Fruit fly (Drosophila melanogaster): ENCODE results near the gene raw.
A peak's percentile ranks its signal among the peaks of the same experiment; 100 is the strongest.

Gene raw

dm6 chr2L:8700870-8701616 is 39.4 kb downstream of the raw start:
- TF ChIP-seq noc (tag; optimal IDR thresholded peaks at IDR 0.05) = no peak

dm6 chr2L:8699895-8700314 is 40.6 kb downstream of the raw start:
- peak; percentile 89 for TF ChIP-seq noc (tag; optimal IDR thresholded peaks at IDR 0.05)

- peak; percentile 71 for TF ChIP-seq noc (tag; optimal IDR thresholded peaks at IDR 0.05)
Observed at dm6 chr2L:8697915-8698627, 42.4 kb downstream of the raw start.

dm6 chr2L:8694250-8694704 is 46.2 kb downstream of the raw start:
- peak; percentile 61 for TF ChIP-seq noc (tag; optimal IDR thresholded peaks at IDR 0.05)

- TF ChIP-seq noc (tag; optimal IDR thresholded peaks at IDR 0.05) = peak; percentile 76
Observed at dm6 chr2L:8692426-8693180, 47.9 kb downstream of the raw start.

- TF ChIP-seq noc (tag; optimal IDR thresholded peaks at IDR 0.05) = peak; percentile 91
Observed at dm6 chr2L:8691292-8691975, 49.0 kb downstream of the raw start.

dm6 chr2L:8690913-8691291 is 49.6 kb downstream of the raw start:
- TF ChIP-seq noc (tag; optimal IDR thresholded peaks at IDR 0.05) = no peak

dm6 chr2L:8690382-8690781 is 50.1 kb downstream of the raw start:
- no peak for TF ChIP-seq noc (tag; optimal IDR thresholded peaks at IDR 0.05)

dm6 chr2L:8689853-8690252 is 50.6 kb downstream of the raw start:
- no peak for TF ChIP-seq noc (tag; optimal IDR thresholded peaks at IDR 0.05)

- no peak for TF ChIP-seq noc (tag; optimal IDR thresholded peaks at IDR 0.05)
Observed at dm6 chr2L:8685668-8686306, 54.7 kb downstream of the raw start, which contains the start of the genes PrBP and Trs23. TSS of gene PrBP (minus strand) at chr2L:8685955. TSS of gene Trs23 (plus strand) at chr2L:8686231.

dm6 chr2L:8684276-8684675 is 56.2 kb downstream of the raw start, which contains the start of gene CG9289:
TSS of gene CG9289 (minus strand) at chr2L:8684376.
- TF ChIP-seq noc (tag; optimal IDR thresholded peaks at IDR 0.05) = no peak

- no peak for TF ChIP-seq noc (tag; optimal IDR thresholded peaks at IDR 0.05)
Observed at dm6 chr2L:8683261-8684042, 57.0 kb downstream of the raw start.

dm6 chr2L:8679712-8680111 is 60.7 kb downstream of the raw start, which contains the start of gene CG9287:
TSS of gene CG9287 (minus strand) at chr2L:8679812.
- no peak for TF ChIP-seq noc (tag; optimal IDR thresholded peaks at IDR 0.05)

- no peak for TF ChIP-seq noc (tag; optimal IDR thresholded peaks at IDR 0.05)
Observed at dm6 chr2L:8678955-8679354, 61.5 kb downstream of the raw start.
